Worm (Caenorhabditis elegans) whole organism, L4 larva: ENCODE results near the gene F57H12.5.

Experiments
- lin-13 ChIP-seq: fragments of 150-350 bp; optimal IDR thresholded peaks from 2 replicates; lab custom pipeline; 2014; ENCODE audit warnings: missing biosample characterization, missing genetic modification reagents, missing genetic modification characterization
- vab-7 ChIP-seq: fragments of 200-800 bp; sonication (Bioruptor generic); IDR thresholded peaks from 2 replicates; pipeline ENCODE4 v1.3.6; 2022; ENCODE audit warnings: missing genetic modification reagents, missing genetic modification characterization, missing compliant biosample characterization

DNA sequence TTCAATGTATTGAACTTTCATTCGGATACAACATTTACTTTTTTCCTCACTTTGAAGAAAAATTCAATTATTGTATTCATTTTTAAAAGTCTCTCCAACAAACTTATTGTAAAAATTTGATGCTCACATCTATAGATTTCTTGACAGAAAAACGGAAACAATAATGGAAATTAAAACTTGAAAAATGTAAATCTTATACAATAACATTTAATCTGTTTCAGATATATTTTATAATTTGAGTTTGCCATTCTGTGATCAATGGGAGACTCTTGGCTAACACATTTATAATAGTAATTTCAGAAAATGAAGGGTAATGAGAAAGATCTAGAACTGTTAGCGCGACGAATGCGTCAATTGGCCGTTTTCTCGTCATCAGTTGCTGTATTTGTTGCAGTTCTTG is 21.3 kb downstream of the F57H12.5 start, which contains the start of gene col-115:
- TF ChIP-seq lin-13 (GFP tag; lab: Kevin White, UChicago) (no peak), vab-7 (no peak)
